Fruit fly (Drosophila melanogaster) whole organism, adult: Measurements from ENCODE around the gene CG15514.

ENCODE experiments used
- CG11617 ChIP-seq: fragments of 200-800 bp; sonication (Bioruptor generic); optimal IDR thresholded peaks from 2 replicates; lab custom pipeline; 2017; ENCODE audit warnings: mild to moderate bottlenecking, missing biosample characterization, missing genetic modification reagents, missing genetic modification characterization
- CG7101 ChIP-seq: fragments of 200-800 bp; sonication (Bioruptor generic); optimal IDR thresholded peaks from 2 replicates; lab custom pipeline; 2018; ENCODE audit warnings: missing biosample characterization, mild to moderate bottlenecking, missing genetic modification characterization, moderate library complexity

DNA sequence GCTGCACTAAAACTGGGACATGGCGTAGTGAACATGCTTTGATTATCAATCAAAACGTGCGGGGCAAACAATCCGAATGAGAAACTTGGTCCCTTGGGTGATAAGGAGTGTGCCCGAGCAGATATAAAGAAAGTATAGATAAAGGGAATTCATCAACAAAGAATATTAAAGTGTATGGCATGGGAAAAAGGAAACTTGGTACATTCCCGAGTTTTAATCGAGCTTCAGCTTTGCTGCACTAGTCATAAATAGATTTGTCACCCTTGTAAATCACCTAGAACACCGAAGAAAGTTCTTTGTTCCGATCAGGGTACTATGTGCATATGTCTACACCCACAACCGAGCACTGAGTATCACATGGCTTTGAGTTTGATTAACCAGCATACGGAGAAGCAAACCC is 6.2 kb upstream of the CG15514 start:
- TF ChIP-seq CG11617 (GFP tag; lab: Kevin White, UChicago) (no peak), CG7101 (tag; lab: Kevin White, UChicago) (no peak)
